Fruit fly (Drosophila melanogaster) whole organism, pupa: ENCODE data around the gene Doc3.

Source experiments
- CG10348 ChIP-seq: fragments of 200-800 bp; sonication (Bioruptor generic); IDR thresholded peaks from 2 replicates; pipeline ENCODE4 v1.3.6; 2022; ENCODE audit warnings: missing biosample characterization, missing genetic modification characterization
- CG13204 ChIP-seq: fragments of 200-800 bp; sonication (Bioruptor generic); optimal IDR thresholded peaks from 2 replicates; lab custom pipeline; 2018; ENCODE audit warnings: missing biosample characterization, mild to moderate bottlenecking, missing genetic modification characterization, moderate library complexity
- CG14655 ChIP-seq: fragments of 200-800 bp; sonication (Bioruptor generic); optimal IDR thresholded peaks from 3 replicates; lab custom pipeline; 2017; ENCODE audit warnings: mild to moderate bottlenecking, missing biosample characterization, missing genetic modification reagents, missing genetic modification characterization
- CG15710 ChIP-seq: fragments of 200-800 bp; sonication (Bioruptor generic); optimal IDR thresholded peaks from 2 replicates; lab custom pipeline; 2018; ENCODE audit warnings: missing biosample characterization, mild to moderate bottlenecking, missing genetic modification characterization, moderate library complexity
- CG32121 ChIP-seq: fragments of 200-800 bp; sonication (Bioruptor generic); IDR thresholded peaks from 2 replicates; pipeline ENCODE4 v1.3.6; 2022; ENCODE audit warnings: missing biosample characterization, missing genetic modification characterization
- CG4496 ChIP-seq: fragments of 200-800 bp; sonication (Bioruptor generic); IDR thresholded peaks from 3 replicates; pipeline ENCODE4 v1.3.6; 2022; ENCODE audit warnings: missing biosample characterization, missing genetic modification characterization
- CG8301 ChIP-seq: fragments of 200-800 bp; sonication (Bioruptor generic); optimal IDR thresholded peaks from 2 replicates; lab custom pipeline; 2018; ENCODE audit warnings: missing biosample characterization, mild to moderate bottlenecking, missing genetic modification characterization
- D1 ChIP-seq: fragments of 200-800 bp; sonication (Bioruptor generic); optimal IDR thresholded peaks from 2 replicates; lab custom pipeline; 2018; ENCODE audit warnings: missing biosample characterization, mild to moderate bottlenecking, missing genetic modification characterization, moderate library complexity
- fd96Ca ChIP-seq: fragments of 200-800 bp; sonication (Bioruptor generic); IDR thresholded peaks from 3 replicates; pipeline ENCODE4 v1.3.6; 2022; ENCODE audit warnings: missing biosample characterization, missing genetic modification characterization
- rn ChIP-seq: fragments of 200-800 bp; sonication (Bioruptor generic); IDR thresholded peaks from 2 replicates; pipeline ENCODE4 v1.3.6; 2022; ENCODE audit warnings: missing biosample characterization, missing genetic modification characterization

dm6 chr3L:9023627-9024026 lies 18.6 kb downstream of the Doc3 start:
- no peak for TF ChIP-seq CG32121 (GFP tag; lab: Robert Waterston, UW)
- no peak for TF ChIP-seq CG10348
- TF ChIP-seq CG14655 (GFP tag; lab: Kevin White, UChicago) = peak; percentile 39
- TF ChIP-seq CG8301 (tag; lab: Kevin White, UChicago) = no peak
- TF ChIP-seq fd96Ca = no peak
- no peak for TF ChIP-seq D1 (tag; lab: Kevin White, UChicago)
- TF ChIP-seq CG15710 = no peak
- no peak for TF ChIP-seq rn (GFP tag; lab: Robert Waterston, UW)
- no peak for TF ChIP-seq CG13204 (GFP tag; lab: Kevin White, UChicago)
- no peak for TF ChIP-seq CG4496 (GFP tag; lab: Robert Waterston, UW)
